Fruit fly (Drosophila melanogaster) whole organism, embryonic: ENCODE results near the gene Rnf146.
A peak's percentile ranks its signal among the peaks of the same experiment; 100 is the strongest.

ENCODE experiments used
- Ada2b ChIP-seq: fragments of 200-800 bp; sonication (Bioruptor generic); IDR thresholded peaks from 2 replicates; pipeline ENCODE4 v1.3.6; 2022; ENCODE audit warnings: missing biosample characterization, missing genetic modification characterization
- CG10209 ChIP-seq: fragments of 200-800 bp; sonication (Bioruptor generic); optimal IDR thresholded peaks from 3 replicates; lab custom pipeline; 2017; ENCODE audit warnings: missing biosample characterization, mild to moderate bottlenecking, missing genetic modification characterization, missing genetic modification reagents
- CG11695 ChIP-seq: fragments of 200-800 bp; sonication (Bioruptor generic); IDR thresholded peaks from 3 replicates; pipeline ENCODE4 v1.3.6; 2022; ENCODE audit warnings: missing biosample characterization, missing genetic modification characterization
- CG13287 ChIP-seq: fragments of 200-800 bp; sonication (Bioruptor generic); IDR thresholded peaks from 2 replicates; pipeline ENCODE4 v1.3.6; 2022; ENCODE audit warnings: missing biosample characterization, missing genetic modification characterization; ENCODE audit not compliant: partially characterized antibody
- CG14050 ChIP-seq: fragments of 200-800 bp; sonication (Bioruptor generic); IDR thresholded peaks from 3 replicates; pipeline ENCODE4 v1.3.6; 2022; ENCODE audit warnings: missing biosample characterization, missing genetic modification characterization
- CG14667 ChIP-seq: fragments of 200-800 bp; sonication (Bioruptor generic); IDR thresholded peaks from 2 replicates; pipeline ENCODE4 v1.3.6; 2022; ENCODE audit warnings: missing biosample characterization, missing genetic modification characterization
- CG15601 ChIP-seq: fragments of 200-800 bp; sonication (Bioruptor generic); optimal IDR thresholded peaks from 3 replicates; lab custom pipeline; 2019; ENCODE audit warnings: missing biosample characterization, mild to moderate bottlenecking, missing genetic modification characterization, moderate library complexity
- CG1603 ChIP-seq: fragments of 200-800 bp; sonication (Bioruptor generic); optimal IDR thresholded peaks from 2 replicates; lab custom pipeline; 2019; ENCODE audit warnings: missing biosample characterization, mild to moderate bottlenecking, missing genetic modification characterization, moderate library complexity
- CG17186 ChIP-seq: fragments of 200-800 bp; sonication (Bioruptor generic); optimal IDR thresholded peaks from 3 replicates; lab custom pipeline; 2017; ENCODE audit warnings: missing biosample characterization, missing genetic modification reagents, missing genetic modification characterization
- CG18011 ChIP-seq: fragments of 200-800 bp; sonication (Bioruptor generic); optimal IDR thresholded peaks from 2 replicates; lab custom pipeline; 2017; ENCODE audit warnings: missing biosample characterization, missing genetic modification characterization, mild to moderate bottlenecking, moderate library complexity, missing genotype
- CG18262 ChIP-seq: fragments of 200-800 bp; optimal IDR thresholded peaks from 3 replicates; lab custom pipeline; 2019; ENCODE audit warnings: missing biosample characterization, mild to moderate bottlenecking, missing genetic modification characterization, moderate library complexity
- CG2129 ChIP-seq: fragments of 200-800 bp; sonication (Bioruptor generic); IDR thresholded peaks from 2 replicates; pipeline ENCODE4 v1.3.6; 2022; ENCODE audit warnings: missing biosample characterization, missing genetic modification characterization; ENCODE audit not compliant: partially characterized antibody
- CG34224 ChIP-seq: fragments of 200-800 bp; sonication (Bioruptor generic); IDR thresholded peaks from 3 replicates; pipeline ENCODE4 v1.3.6; 2022; ENCODE audit warnings: missing biosample characterization, missing genetic modification characterization; ENCODE audit not compliant: partially characterized antibody
- CG6272 ChIP-seq: fragments of 200-800 bp; sonication (Bioruptor generic); IDR thresholded peaks from 2 replicates; pipeline ENCODE4 v1.3.6; 2022; ENCODE audit warnings: missing biosample characterization, missing genetic modification characterization
- CG8944 ChIP-seq: fragments of 200-800 bp; sonication (Bioruptor generic); optimal IDR thresholded peaks from 3 replicates; lab custom pipeline; 2016; ENCODE audit warnings: missing biosample characterization, missing genetic modification characterization
- CG9609 ChIP-seq: fragments of 200-800 bp; sonication (Bioruptor generic); optimal IDR thresholded peaks from 3 replicates; lab custom pipeline; 2016; ENCODE audit warnings: missing biosample characterization, missing genetic modification characterization
- CG9727 ChIP-seq: fragments of 200-800 bp; sonication (Bioruptor generic); optimal IDR thresholded peaks from 3 replicates; lab custom pipeline; 2017; ENCODE audit warnings: missing biosample characterization, mild to moderate bottlenecking, missing genetic modification characterization
- Chrac-16 ChIP-seq: fragments of 200-800 bp; sonication (Bioruptor generic); optimal IDR thresholded peaks from 3 replicates; lab custom pipeline; 2016; ENCODE audit warnings: missing biosample characterization, missing genetic modification characterization
- Dip3 ChIP-seq: fragments of 200-800 bp; sonication (Bioruptor generic); optimal IDR thresholded peaks from 3 replicates; lab custom pipeline; 2016; ENCODE audit warnings: missing biosample characterization, missing genetic modification characterization
- Dll ChIP-seq: fragments of 200-800 bp; sonication (Bioruptor generic); IDR thresholded peaks from 4 replicates; pipeline ENCODE4 v1.3.6; 2022; ENCODE audit warnings: missing biosample characterization, missing genetic modification characterization; ENCODE audit not compliant: partially characterized antibody
- Doc3 ChIP-seq: fragments of 200-800 bp; sonication (Bioruptor generic); IDR thresholded peaks from 3 replicates; pipeline ENCODE4 v1.3.6; 2022; ENCODE audit warnings: missing biosample characterization, missing genetic modification characterization; ENCODE audit not compliant: partially characterized antibody
- Dp ChIP-seq: fragments of 200-800 bp; sonication (Bioruptor generic); optimal IDR thresholded peaks from 2 replicates; lab custom pipeline; 2018; ENCODE audit warnings: missing biosample characterization, mild to moderate bottlenecking, missing genetic modification characterization, moderate library complexity
- H15 ChIP-seq: fragments of 200-800 bp; sonication (Bioruptor generic); IDR thresholded peaks from 3 replicates; pipeline ENCODE4 v1.3.6; 2022; ENCODE audit warnings: missing biosample characterization, missing genetic modification characterization
- Jarid2 ChIP-seq: fragments of 200-800 bp; sonication (Bioruptor generic); optimal IDR thresholded peaks from 3 replicates; lab custom pipeline; 2017; ENCODE audit warnings: mild to moderate bottlenecking, missing biosample characterization, missing genetic modification reagents, missing genetic modification characterization
- NFAT ChIP-seq: fragments of 200-800 bp; sonication (Bioruptor generic); IDR thresholded peaks from 2 replicates; pipeline ENCODE4 v1.3.6; 2022; ENCODE audit warnings: missing biosample characterization, missing genetic modification characterization
- Sry-β ChIP-seq: fragments of 200-800 bp; sonication (Bioruptor generic); optimal IDR thresholded peaks from 2 replicates; lab custom pipeline; 2018; ENCODE audit warnings: missing biosample characterization, mild to moderate bottlenecking, missing genetic modification characterization, moderate library complexity
- abd-A ChIP-seq: fragments of 200-800 bp; sonication (Bioruptor generic); optimal IDR thresholded peaks from 3 replicates; lab custom pipeline; 2019; ENCODE audit warnings: missing biosample characterization, mild to moderate bottlenecking, missing genetic modification characterization, moderate library complexity
- bowl ChIP-seq: fragments of 200-800 bp; sonication (Bioruptor generic); IDR thresholded peaks from 2 replicates; pipeline ENCODE4 v1.3.6; 2022; ENCODE audit warnings: missing biosample characterization, missing genetic modification characterization
- btn ChIP-seq: fragments of 200-800 bp; sonication (Bioruptor generic); optimal IDR thresholded peaks from 2 replicates; lab custom pipeline; 2016; ENCODE audit warnings: missing biosample characterization, missing genetic modification characterization
- croc ChIP-seq: fragments of 200-800 bp; sonication (Bioruptor generic); conservative IDR thresholded peaks from 3 replicates; pipeline ENCODE4 v1.3.6; 2022; ENCODE audit warnings: missing biosample characterization, missing genetic modification characterization
- fru ChIP-seq: fragments of >200 bp; optimal IDR thresholded peaks from 2 replicates; lab custom pipeline; 2017
- gem ChIP-seq: fragments of 200-800 bp; sonication (Bioruptor generic); optimal IDR thresholded peaks from 2 replicates; lab custom pipeline; 2019; ENCODE audit warnings: missing biosample characterization, mild to moderate bottlenecking, missing genetic modification characterization, moderate library complexity
- hb ChIP-seq: fragments of 200-800 bp; sonication (Bioruptor generic); IDR thresholded peaks from 3 replicates; pipeline ENCODE4 v1.3.6; 2022; ENCODE audit warnings: missing biosample characterization, missing genetic modification characterization; ENCODE audit not compliant: partially characterized antibody
- hbn ChIP-seq: fragments of 200-800 bp; sonication (Bioruptor generic); IDR thresholded peaks from 2 replicates; pipeline ENCODE4 v1.3.6; 2022; ENCODE audit warnings: missing biosample characterization, missing genetic modification characterization; ENCODE audit not compliant: partially characterized antibody
- ind ChIP-seq: fragments of 200-800 bp; sonication (Bioruptor generic); optimal IDR thresholded peaks from 3 replicates; lab custom pipeline; 2016; ENCODE audit warnings: missing biosample characterization, missing genetic modification characterization
- knrl ChIP-seq: fragments of 200-800 bp; sonication (Bioruptor generic); IDR thresholded peaks from 3 replicates; pipeline ENCODE4 v1.3.6; 2022; ENCODE audit warnings: missing biosample characterization, missing genetic modification characterization; ENCODE audit not compliant: partially characterized antibody
- lola ChIP-seq, 3 experiments: fragments of >200 bp in 2 of 3; fragments of 200-800 bp in 1 of 3; sonication (Bioruptor generic) in 1 of 3; optimal IDR thresholded peaks; 2 replicates each; lab custom pipeline; 2017 to 2019; ENCODE audit warnings: missing biosample characterization in 3 of 3, missing genetic modification characterization in 3 of 3, mild to moderate bottlenecking in 1 of 3, moderate library complexity in 1 of 3
- nmo ChIP-seq: fragments of 200-800 bp; sonication (Bioruptor generic); optimal IDR thresholded peaks from 2 replicates; lab custom pipeline; 2018; ENCODE audit warnings: missing biosample characterization, mild to moderate bottlenecking, missing genetic modification characterization, moderate library complexity
- odd ChIP-seq: fragments of 200-800 bp; sonication (Bioruptor generic); optimal IDR thresholded peaks from 2 replicates; lab custom pipeline; 2017; ENCODE audit warnings: missing biosample characterization, mild to moderate bottlenecking, missing genetic modification characterization
- pros ChIP-seq: fragments of 200-800 bp; sonication (Bioruptor generic); optimal IDR thresholded peaks from 3 replicates; lab custom pipeline; 2019; ENCODE audit warnings: missing biosample characterization, mild to moderate bottlenecking, missing genetic modification characterization, moderate library complexity
- pum ChIP-seq: fragments of 200-800 bp; sonication (Bioruptor generic); optimal IDR thresholded peaks from 2 replicates; lab custom pipeline; 2016; ENCODE audit warnings: missing biosample characterization, missing genetic modification characterization
- row ChIP-seq: fragments of 200-800 bp; sonication (Bioruptor generic); IDR thresholded peaks from 3 replicates; pipeline ENCODE4 v1.3.6; 2022; ENCODE audit warnings: missing biosample characterization, missing genetic modification characterization
- run ChIP-seq: fragments of 200-800 bp; sonication (Bioruptor generic); optimal IDR thresholded peaks from 3 replicates; lab custom pipeline; 2018; ENCODE audit warnings: missing biosample characterization, mild to moderate bottlenecking, missing genetic modification characterization
- sd ChIP-seq: fragments of 200-800 bp; sonication (Bioruptor generic); optimal IDR thresholded peaks from 3 replicates; lab custom pipeline; 2018; ENCODE audit warnings: missing biosample characterization, mild to moderate bottlenecking, missing genetic modification characterization, moderate library complexity
- sim ChIP-seq: fragments of 200-800 bp; sonication (Bioruptor generic); IDR thresholded peaks from 2 replicates; pipeline ENCODE4 v1.3.6; 2022; ENCODE audit warnings: missing biosample characterization, missing genetic modification characterization
- slp2 ChIP-seq: fragments of 200-800 bp; sonication (Bioruptor generic); optimal IDR thresholded peaks from 2 replicates; lab custom pipeline; 2016; ENCODE audit warnings: missing biosample characterization, missing genetic modification characterization
- sqz ChIP-seq: fragments of 200-800 bp; sonication (Bioruptor generic); optimal IDR thresholded peaks from 3 replicates; lab custom pipeline; 2018; ENCODE audit warnings: missing biosample characterization, mild to moderate bottlenecking, missing genetic modification characterization
- wdn ChIP-seq: fragments of 200-800 bp; sonication (Bioruptor generic); IDR thresholded peaks from 2 replicates; pipeline ENCODE4 v1.3.6; 2022; ENCODE audit warnings: missing biosample characterization, missing genetic modification characterization
- zen2 ChIP-seq: fragments of 200-800 bp; sonication (Bioruptor generic); IDR thresholded peaks from 3 replicates; pipeline ENCODE4 v1.3.6; 2022; ENCODE audit warnings: missing biosample characterization, missing genetic modification characterization; ENCODE audit not compliant: partially characterized antibody

Rnf146 gene

DNA sequence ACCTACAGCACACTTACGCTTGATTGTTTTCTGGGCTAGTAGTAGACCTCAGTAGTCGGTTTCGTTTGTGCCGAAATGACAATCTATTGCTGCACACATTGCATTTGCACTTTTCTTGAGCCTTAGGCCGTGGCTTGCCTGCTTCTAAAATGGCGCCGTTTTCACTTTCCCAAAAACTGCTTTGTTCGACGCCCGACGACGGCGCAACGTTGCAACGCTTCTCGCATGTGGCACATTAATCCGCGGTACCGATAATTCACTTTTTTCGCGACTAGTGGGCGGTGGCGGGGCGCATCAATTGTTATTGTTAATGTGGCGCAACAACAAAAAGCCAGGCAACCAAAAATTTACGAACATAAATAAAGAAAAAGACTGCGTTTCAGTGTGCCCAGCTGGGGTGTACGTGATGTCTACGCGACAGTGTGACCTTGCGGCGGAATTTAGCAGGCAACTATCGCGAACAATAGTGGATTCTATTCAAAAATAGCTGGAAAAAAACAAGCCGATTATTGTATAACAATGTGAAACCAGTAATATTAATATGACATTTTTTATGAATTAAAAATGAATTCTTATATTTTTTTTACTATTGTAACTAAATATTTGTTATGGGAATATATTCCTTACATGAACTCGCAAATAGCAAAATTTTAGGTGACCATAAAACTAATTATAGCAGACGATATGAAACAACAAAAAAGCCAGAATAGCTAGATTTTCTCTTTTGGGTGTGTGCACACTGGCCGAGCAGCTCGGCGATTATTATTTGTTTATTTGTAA is 44.1 kb downstream of the Rnf146 start, which contains the start of the genes ash1 and Taf6 (continued):
- TF ChIP-seq CG34224 (0 out of 3 replicates have a peak, but pooled peaks have one; percentile 39), CG18262 (tag; lab: Kevin White, UChicago) (no peak), Dll (GFP tag; lab: Robert Waterston, UW) (peak; percentile 76), CG14050 (GFP tag; lab: Robert Waterston, UW) (no peak), btn (GFP tag; lab: Kevin White, UChicago) (no peak), CG11695 (GFP tag; lab: Robert Waterston, UW) (no peak), H15 (no peak), croc (no peak), pros (GFP tag; lab: Kevin White, UChicago) (no peak), hb (GFP tag; lab: Robert Waterston, UW) (peak; percentile 72), Jarid2 (GFP tag; lab: Kevin White, UChicago) (no peak), CG8944 (GFP tag; lab: Kevin White, UChicago) (no peak), Chrac-16 (GFP tag; lab: Kevin White, UChicago) (no peak), bowl (no peak), fru (no peak), sim (no peak), row (GFP tag; lab: Robert Waterston, UW) (peak; percentile 88), CG10209 (no peak), pum (GFP tag; lab: Kevin White, UChicago) (no peak), lola (GFP tag; optimal IDR thresholded peaks at IDR 0.05; lab: Kevin White, UChicago) (peak in 1 of 3 experiments; percentile 38), odd (GFP tag; lab: Kevin White, UChicago) (no peak), CG6272 (GFP tag; lab: Robert Waterston, UW) (no peak), run (no peak), CG17186 (GFP tag; lab: Kevin White, UChicago) (no peak), CG2129 (no peak), CG9609 (GFP tag; lab: Kevin White, UChicago) (no peak), knrl (GFP tag; lab: Robert Waterston, UW) (peak; percentile 84), ind (GFP tag; lab: Kevin White, UChicago) (no peak), Dp (GFP tag; lab: Kevin White, UChicago) (peak; percentile 18), sqz (GFP tag; lab: Kevin White, UChicago) (no peak), slp2 (GFP tag; lab: Kevin White, UChicago) (no peak), CG9727 (peak; percentile 5), wdn (GFP tag; lab: Robert Waterston, UW) (no peak), CG15601 (tag; lab: Kevin White, UChicago) (peak; percentile 59), gem (tag; lab: Kevin White, UChicago) (no peak), CG13287 (GFP tag; lab: Robert Waterston, UW) (peak; percentile 73), CG1603 (tag; lab: Kevin White, UChicago) (no peak), zen2 (GFP tag; lab: Robert Waterston, UW) (no peak), CG18011 (GFP tag; lab: Kevin White, UChicago) (no peak), nmo (GFP tag; lab: Kevin White, UChicago) (peak; percentile 85), abd-A (tag; lab: Kevin White, UChicago) (no peak), Dip3 (GFP tag; lab: Kevin White, UChicago) (no peak), Doc3 (GFP tag; lab: Robert Waterston, UW) (peak; percentile 70), NFAT (GFP tag; lab: Robert Waterston, UW) (no peak), sd (tag; lab: Kevin White, UChicago) (no peak), Sry-β (GFP tag; lab: Kevin White, UChicago) (peak; percentile 86), CG14667 (GFP tag; lab: Robert Waterston, UW) (no peak), hbn (GFP tag; lab: Robert Waterston, UW) (peak; percentile 55; the same call in 1 of the 2 replicates), Ada2b (GFP tag; lab: Robert Waterston, UW) (no peak)
